Worm (Caenorhabditis elegans) whole organism, L1 larva: Measurements from ENCODE around the gene gst-33.

ENCODE experiments used
- C04F5.9 ChIP-seq: sonication (generic microtip); optimal IDR thresholded peaks from 2 replicates; lab custom pipeline; 2016; ENCODE audit warnings: missing genetic modification characterization, missing compliant biosample characterization
- C16A3.4 ChIP-seq: fragments of 150-350 bp; optimal IDR thresholded peaks from 2 replicates; lab custom pipeline; 2014; ENCODE audit warnings: missing biosample characterization, missing genetic modification characterization
- C34B4.2 ChIP-seq: sonication (generic microtip); optimal IDR thresholded peaks from 2 replicates; lab custom pipeline; 2017; ENCODE audit warnings: mild to moderate bottlenecking, missing genetic modification characterization, missing compliant biosample characterization
- Y116A8C.19 ChIP-seq: sonication (generic microtip); optimal IDR thresholded peaks from 2 replicates; lab custom pipeline; 2016; ENCODE audit warnings: missing compliant biosample characterization, missing genetic modification characterization, borderline replicate concordance
- aha-1 ChIP-seq: fragments of 150-350 bp; optimal IDR thresholded peaks from 2 replicates; lab custom pipeline; 2014; ENCODE audit warnings: missing biosample characterization, missing genetic modification characterization
- alr-1 ChIP-seq: fragments of 200-800 bp; sonication (Bioruptor generic); optimal IDR thresholded peaks from 2 replicates; lab custom pipeline; 2018; ENCODE audit warnings: borderline replicate concordance, mild to moderate bottlenecking, missing genetic modification characterization, missing compliant biosample characterization
- ama-1 ChIP-seq: fragments of 150-350 bp; optimal IDR thresholded peaks from 2 replicates; lab custom pipeline; 2014
- blmp-1 ChIP-seq: fragments of 150-350 bp; optimal IDR thresholded peaks from 2 replicates; lab custom pipeline; 2014; ENCODE audit warnings: missing biosample characterization, missing genetic modification characterization
- ceh-8 ChIP-seq: fragments of 200-800 bp; sonication (Bioruptor generic); optimal IDR thresholded peaks from 2 replicates; lab custom pipeline; 2018; ENCODE audit warnings: mild to moderate bottlenecking, missing genetic modification characterization, moderate library complexity, missing compliant biosample characterization
- ceh-82 ChIP-seq, 3 experiments: fragments of 150-350 bp in 1 of 3; sonication (generic microtip) in 2 of 3; optimal IDR thresholded peaks; 2 replicates each; lab custom pipeline; 2014 to 2017; ENCODE audit warnings: missing biosample characterization in 3 of 3, missing genetic modification characterization in 3 of 3
- ceh-90 ChIP-seq: sonication (generic microtip); optimal IDR thresholded peaks from 2 replicates; lab custom pipeline; 2016; ENCODE audit warnings: missing genetic modification characterization, missing compliant biosample characterization
- dsc-1 ChIP-seq: sonication (generic microtip); optimal IDR thresholded peaks from 2 replicates; lab custom pipeline; 2016; ENCODE audit warnings: mild to moderate bottlenecking, missing genetic modification characterization, missing compliant biosample characterization
- efl-1 ChIP-seq, 4 experiments: fragments of 150-350 bp; optimal IDR thresholded peaks in 3 of 4; peaks in 1 of 4; 1 replicate in 1 of 4; 2 replicates in 3 of 4; lab custom pipeline; 2014; ENCODE audit warnings: missing biosample characterization in 2 of 4, missing genetic modification characterization in 2 of 4, missing genetic modification reagents in 2 of 4
- efl-3 ChIP-seq: fragments of 200-800 bp; sonication (Bioruptor generic); optimal IDR thresholded peaks from 2 replicates; lab custom pipeline; 2018; ENCODE audit warnings: mild to moderate bottlenecking, missing genetic modification characterization, missing compliant biosample characterization
- egl-13 ChIP-seq: sonication (generic microtip); optimal IDR thresholded peaks from 2 replicates; lab custom pipeline; 2016; ENCODE audit warnings: missing genotype, missing genetic modification reagents, missing genetic modification characterization, missing compliant biosample characterization
- elt-3 ChIP-seq, 6 experiments: fragments of 150-350 bp in 1 of 6; sonication (generic microtip); optimal IDR thresholded peaks; 2 replicates each; lab custom pipeline; 2017 to 2018; ENCODE audit warnings: missing biosample characterization in 6 of 6, missing genetic modification characterization in 6 of 6, inconsistent platforms in 1 of 6
- fkh-10 ChIP-seq: sonication (generic microtip); optimal IDR thresholded peaks from 2 replicates; lab custom pipeline; 2017; ENCODE audit warnings: missing biosample characterization, missing genetic modification reagents, missing genetic modification characterization
- fkh-8 ChIP-seq: sonication (generic microtip); optimal IDR thresholded peaks from 2 replicates; lab custom pipeline; 2016; ENCODE audit warnings: mild to moderate bottlenecking, missing genetic modification characterization, missing compliant biosample characterization
- fos-1 ChIP-seq: fragments of 150-350 bp; optimal IDR thresholded peaks from 2 replicates; lab custom pipeline; 2014; ENCODE audit warnings: missing biosample characterization, missing genetic modification characterization
- hlh-17 ChIP-seq: fragments of 200-800 bp; sonication (Bioruptor generic); optimal IDR thresholded peaks from 2 replicates; lab custom pipeline; 2018; ENCODE audit warnings: missing genetic modification characterization, mild to moderate bottlenecking, missing compliant biosample characterization, moderate library complexity, borderline replicate concordance
- hlh-4 ChIP-seq: sonication (generic microtip); optimal IDR thresholded peaks from 2 replicates; lab custom pipeline; 2016; ENCODE audit warnings: mild to moderate bottlenecking, missing genetic modification characterization, missing compliant biosample characterization
- hpl-2 ChIP-seq: fragments of 150-350 bp; optimal IDR thresholded peaks from 2 replicates; lab custom pipeline; 2014; ENCODE audit warnings: missing biosample characterization, missing genetic modification reagents, missing genetic modification characterization
- jun-1 ChIP-seq: fragments of 150-350 bp; optimal IDR thresholded peaks from 2 replicates; lab custom pipeline; 2014; ENCODE audit warnings: missing biosample characterization, missing genetic modification reagents, missing genetic modification characterization
- lin-15B ChIP-seq: fragments of 150-350 bp; sonication (generic microtip); optimal IDR thresholded peaks from 3 replicates; lab custom pipeline; 2014; ENCODE audit warnings: missing biosample characterization, missing genetic modification characterization
- lin-35 ChIP-seq, 2 experiments: fragments of 150-350 bp; optimal IDR thresholded peaks; 2 replicates each; lab custom pipeline; 2014; ENCODE audit warnings: missing biosample characterization in 2 of 2, missing genetic modification characterization in 2 of 2, missing genetic modification reagents in 2 of 2
- lin-39 ChIP-seq: fragments of 150-350 bp; optimal IDR thresholded peaks from 2 replicates; lab custom pipeline; 2014; ENCODE audit warnings: missing biosample characterization, missing genetic modification reagents, missing genetic modification characterization
- lsy-2 ChIP-seq, 2 experiments: fragments of 150-350 bp; optimal IDR thresholded peaks; 2 replicates each; lab custom pipeline; 2014; ENCODE audit warnings: missing biosample characterization in 2 of 2, missing genetic modification characterization in 2 of 2
- mab-9 ChIP-seq: fragments of 200-800 bp; sonication (Bioruptor generic); IDR thresholded peaks from 2 replicates; pipeline ENCODE4 v1.3.6; 2022; ENCODE audit warnings: missing genetic modification reagents, missing genetic modification characterization, missing compliant biosample characterization
- mdl-1 ChIP-seq, 2 experiments: fragments of 150-350 bp; optimal IDR thresholded peaks; 2 replicates each; lab custom pipeline; 2014 to 2017; ENCODE audit warnings: missing biosample characterization in 2 of 2, missing genetic modification characterization in 2 of 2, inconsistent platforms in 1 of 2
- mef-2 ChIP-seq: fragments of 150-350 bp; optimal IDR thresholded peaks from 2 replicates; lab custom pipeline; 2014; ENCODE audit warnings: missing biosample characterization, missing genetic modification characterization
- nhr-12 ChIP-seq: sonication (generic microtip); optimal IDR thresholded peaks from 2 replicates; lab custom pipeline; 2017; ENCODE audit warnings: missing biosample characterization, missing genetic modification characterization
- nhr-19 ChIP-seq: fragments of 200-800 bp; sonication (Bioruptor generic); conservative IDR thresholded peaks from 2 replicates; pipeline ENCODE4 v1.3.6; 2022; ENCODE audit warnings: missing genetic modification characterization, missing compliant biosample characterization
- nhr-28 ChIP-seq: fragments of 150-350 bp; optimal IDR thresholded peaks from 2 replicates; lab custom pipeline; 2014; ENCODE audit warnings: missing biosample characterization, missing genetic modification characterization
- nhr-47 ChIP-seq: sonication (generic microtip); optimal IDR thresholded peaks from 2 replicates; lab custom pipeline; 2016; ENCODE audit warnings: mild to moderate bottlenecking, missing genetic modification characterization, moderate library complexity, missing compliant biosample characterization
- nhr-71 ChIP-seq: sonication (generic microtip); optimal IDR thresholded peaks from 2 replicates; lab custom pipeline; 2016; ENCODE audit warnings: mild to moderate bottlenecking, missing genetic modification characterization, moderate library complexity, missing compliant biosample characterization
- nhr-77 ChIP-seq: fragments of 150-350 bp; optimal IDR thresholded peaks from 2 replicates; lab custom pipeline; 2014; ENCODE audit warnings: missing biosample characterization, missing genetic modification characterization
- nhr-84 ChIP-seq: sonication (generic microtip); optimal IDR thresholded peaks from 2 replicates; lab custom pipeline; 2017; ENCODE audit warnings: missing biosample characterization, missing genetic modification characterization
- nhr-85 ChIP-seq: sonication (generic microtip); peaks from one replicate; lab custom pipeline; 2016; ENCODE audit warnings: missing genetic modification characterization, inconsistent platforms, missing compliant biosample characterization
- pag-3 ChIP-seq: sonication (generic microtip); optimal IDR thresholded peaks from 2 replicates; lab custom pipeline; 2017; ENCODE audit warnings: missing genetic modification characterization, mild to moderate bottlenecking, missing compliant biosample characterization, antibody characterized with exemption, borderline replicate concordance; ENCODE audit not compliant: insufficient read depth
- pax-3 ChIP-seq: fragments of 200-800 bp; sonication (Bioruptor generic); optimal IDR thresholded peaks from 2 replicates; lab custom pipeline; 2018; ENCODE audit warnings: mild to moderate bottlenecking, missing genetic modification characterization, moderate library complexity, missing compliant biosample characterization
- pqm-1 ChIP-seq: sonication (generic microtip); optimal IDR thresholded peaks from 3 replicates; lab custom pipeline; 2017; ENCODE audit warnings: missing biosample characterization, missing genetic modification characterization
- skn-1 ChIP-seq: fragments of 150-350 bp; optimal IDR thresholded peaks from 2 replicates; lab custom pipeline; 2014; ENCODE audit warnings: missing biosample characterization, missing genetic modification characterization
- snpc-4 ChIP-seq: fragments of 150-350 bp; optimal IDR thresholded peaks from 2 replicates; lab custom pipeline; 2014; ENCODE audit warnings: missing biosample characterization, missing genetic modification characterization
- snu-23 ChIP-seq: sonication (generic microtip); optimal IDR thresholded peaks from 2 replicates; lab custom pipeline; 2016; ENCODE audit warnings: missing genetic modification characterization, missing compliant biosample characterization
- sox-4 ChIP-seq: sonication (generic microtip); optimal IDR thresholded peaks from 2 replicates; lab custom pipeline; 2016; ENCODE audit warnings: missing genetic modification characterization, missing compliant biosample characterization
- sup-37 ChIP-seq: fragments of 200-800 bp; sonication (Bioruptor generic); optimal IDR thresholded peaks from 2 replicates; lab custom pipeline; 2018; ENCODE audit warnings: mild to moderate bottlenecking, missing genetic modification characterization, missing compliant biosample characterization
- swsn-7 ChIP-seq: sonication (generic microtip); optimal IDR thresholded peaks from 2 replicates; lab custom pipeline; 2016; ENCODE audit warnings: missing genetic modification characterization, missing compliant biosample characterization
- tbx-2 ChIP-seq: sonication (generic microtip); optimal IDR thresholded peaks from 2 replicates; lab custom pipeline; 2016; ENCODE audit warnings: missing genetic modification characterization, missing compliant biosample characterization
- unc-30 ChIP-seq: sonication (generic microtip); optimal IDR thresholded peaks from 2 replicates; lab custom pipeline; 2017; ENCODE audit warnings: missing biosample characterization, missing genetic modification characterization
- unc-62 ChIP-seq: fragments of 150-350 bp; optimal IDR thresholded peaks from 2 replicates; lab custom pipeline; 2014; ENCODE audit warnings: missing biosample characterization, missing genetic modification reagents, missing genetic modification characterization
- unc-98 ChIP-seq: fragments of 200-800 bp; sonication (Bioruptor generic); IDR thresholded peaks from 2 replicates; pipeline ENCODE4 v1.3.6; 2022; ENCODE audit warnings: missing genetic modification characterization, missing compliant biosample characterization
- vab-15 ChIP-seq: sonication (generic microtip); optimal IDR thresholded peaks from 2 replicates; lab custom pipeline; 2017; ENCODE audit warnings: missing genotype, mild to moderate bottlenecking, missing genetic modification characterization, missing compliant biosample characterization
- zip-4 ChIP-seq: fragments of 200-800 bp; sonication (Bioruptor generic); optimal IDR thresholded peaks from 2 replicates; lab custom pipeline; 2018; ENCODE audit warnings: mild to moderate bottlenecking, missing genetic modification characterization, moderate library complexity, missing compliant biosample characterization
- ztf-4 ChIP-seq: fragments of 150-350 bp; optimal IDR thresholded peaks from 2 replicates; lab custom pipeline; 2014; ENCODE audit warnings: missing biosample characterization, missing genetic modification characterization

gst-33 gene

ce11 chrV:3468436-3468835 is at the start of gene gst-33:
gst-33 (minus strand) TSS chrV:3468562.
- TF ChIP-seq jun-1 (tag; lab: Kevin White, UChicago) (no peak), ztf-4 (tag; lab: Kevin White, UChicago) (no peak), unc-98 (GFP tag; lab: Robert Waterston, UW) (no peak), ceh-90 (no peak), blmp-1 (peak; percentile 92), C34B4.2 (tag; lab: Kevin White, UChicago) (no peak), egl-13 (no peak), efl-1 (optimal IDR thresholded peaks at IDR 0.05; lab: Kevin White, UChicago) (peak; percentile 20 to 33), efl-1 (GFP tag; optimal IDR thresholded peaks at IDR 0.05 in 1 of 2; lab: Kevin White, UChicago) (peak in 1 of 2 experiments; percentile 85), lin-39 (tag; lab: Kevin White, UChicago) (no peak), nhr-28 (tag; lab: Kevin White, UChicago) (no peak), alr-1 (tag; lab: Kevin White, UChicago) (no peak), mab-9 (GFP tag; lab: Robert Waterston, UW) (no peak), skn-1 (tag; lab: Kevin White, UChicago) (no peak), hlh-4 (tag; lab: Kevin White, UChicago) (no peak), pag-3 (tag; lab: Kevin White, UChicago) (no peak), C04F5.9 (no peak), nhr-84 (no peak), C16A3.4 (tag; lab: Kevin White, UChicago) (no peak), lsy-2 (tag; optimal IDR thresholded peaks at IDR 0.05; lab: Kevin White, UChicago) (no peak), hpl-2 (GFP tag; lab: Kevin White, UChicago) (no peak), pqm-1 (no peak), mef-2 (tag; lab: Kevin White, UChicago) (no peak), ceh-82 (tag; optimal IDR thresholded peaks at IDR 0.05; lab: Kevin White, UChicago) (no peak), hlh-17 (GFP tag; lab: Kevin White, UChicago) (no peak), tbx-2 (tag; lab: Kevin White, UChicago) (no peak), nhr-12 (tag; lab: Kevin White, UChicago) (no peak), dsc-1 (tag; lab: Kevin White, UChicago) (no peak), ceh-8 (GFP tag; lab: Kevin White, UChicago) (no peak), sup-37 (GFP tag; lab: Kevin White, UChicago) (no peak), swsn-7 (tag; lab: Kevin White, UChicago) (no peak), zip-4 (GFP tag; lab: Kevin White, UChicago) (no peak), snu-23 (GFP tag; lab: Kevin White, UChicago) (peak; percentile 51), elt-3 (tag; optimal IDR thresholded peaks at IDR 0.05; lab: Kevin White, UChicago) (peak in 1 of 6 experiments; percentile 26), snpc-4 (tag; lab: Kevin White, UChicago) (no peak), aha-1 (no peak), unc-30 (no peak), fkh-10 (GFP tag; lab: Kevin White, UChicago) (no peak), nhr-47 (tag; lab: Kevin White, UChicago) (no peak), vab-15 (tag; lab: Kevin White, UChicago) (no peak), nhr-85 (tag; lab: Kevin White, UChicago) (peak; percentile 80), unc-62 (GFP tag; lab: Kevin White, UChicago) (no peak), sox-4 (tag; lab: Kevin White, UChicago) (no peak), nhr-71 (no peak), ama-1 (no peak), pax-3 (no peak), nhr-77 (peak; percentile 16), fkh-8 (no peak), lin-15B (tag; lab: Kevin White, UChicago) (no peak), lin-35 (GFP tag; optimal IDR thresholded peaks at IDR 0.05; lab: Kevin White, UChicago) (peak in 1 of 2 experiments; percentile 44), fos-1 (tag; lab: Kevin White, UChicago) (no peak), Y116A8C.19 (tag; lab: Kevin White, UChicago) (no peak), nhr-19 (GFP tag; lab: Robert Waterston, UW) (no peak), mdl-1 (tag; optimal IDR thresholded peaks at IDR 0.05; lab: Kevin White, UChicago) (peak in 1 of 2 experiments; percentile 28), efl-3 (GFP tag; lab: Kevin White, UChicago) (no peak)
